Worm (Caenorhabditis elegans) whole organism, L3 larva: ENCODE measurements around the gene csn-5.

ENCODE experiments used
- R02D3.7 ChIP-seq: fragments of 150-350 bp; optimal IDR thresholded peaks from 2 replicates; lab custom pipeline; 2014; ENCODE audit warnings: missing biosample characterization, missing genetic modification characterization
- ama-1 ChIP-seq: fragments of 150-350 bp; optimal IDR thresholded peaks from 2 replicates; lab custom pipeline; 2018
- ceh-28 ChIP-seq: fragments of 150-350 bp; optimal IDR thresholded peaks from 2 replicates; lab custom pipeline; 2014; ENCODE audit warnings: missing biosample characterization, missing genetic modification reagents, missing genetic modification characterization
- ceh-82 ChIP-seq: fragments of 150-350 bp; optimal IDR thresholded peaks from 2 replicates; lab custom pipeline; 2014; ENCODE audit warnings: missing biosample characterization, missing genetic modification characterization
- ceh-9 ChIP-seq: sonication (generic microtip); optimal IDR thresholded peaks from 2 replicates; lab custom pipeline; 2018; ENCODE audit warnings: missing biosample characterization, missing genetic modification characterization
- egl-27 ChIP-seq: sonication (generic microtip); optimal IDR thresholded peaks from 4 replicates; lab custom pipeline; 2017; ENCODE audit warnings: missing biosample characterization, missing genetic modification reagents, missing genetic modification characterization
- egl-5 ChIP-seq: fragments of 150-350 bp; optimal IDR thresholded peaks from 2 replicates; lab custom pipeline; 2017; ENCODE audit warnings: missing biosample characterization, missing genetic modification reagents, missing genetic modification characterization, inconsistent platforms
- elt-1 ChIP-seq: fragments of 150-350 bp; optimal IDR thresholded peaks from 2 replicates; lab custom pipeline; 2014; ENCODE audit warnings: missing biosample characterization, missing genetic modification characterization
- elt-2 ChIP-seq: sonication (generic microtip); optimal IDR thresholded peaks from 2 replicates; lab custom pipeline; 2016; ENCODE audit warnings: missing genetic modification reagents, mild to moderate bottlenecking, missing genetic modification characterization, missing compliant biosample characterization
- elt-3 ChIP-seq, 3 experiments: fragments of 150-350 bp in 1 of 3; sonication (generic microtip) in 2 of 3; optimal IDR thresholded peaks; 2 replicates in 2 of 3; 4 replicates in 1 of 3; lab custom pipeline; 2014 to 2017; ENCODE audit warnings: missing biosample characterization in 3 of 3, missing genetic modification characterization in 3 of 3
- fkh-2 ChIP-seq: fragments of 150-350 bp; optimal IDR thresholded peaks from 2 replicates; lab custom pipeline; 2014; ENCODE audit warnings: missing biosample characterization, missing genetic modification reagents, missing genetic modification characterization
- fos-1 ChIP-seq: fragments of 150-350 bp; optimal IDR thresholded peaks from 2 replicates; lab custom pipeline; 2014; ENCODE audit warnings: missing biosample characterization, missing genetic modification characterization
- hmg-11 ChIP-seq: sonication (generic microtip); optimal IDR thresholded peaks from 2 replicates; lab custom pipeline; 2016; ENCODE audit warnings: missing genetic modification characterization, missing compliant biosample characterization
- jun-1 ChIP-seq: fragments of 150-350 bp; optimal IDR thresholded peaks from 2 replicates; lab custom pipeline; 2014; ENCODE audit warnings: missing biosample characterization, missing genetic modification reagents, missing genetic modification characterization
- lin-15B ChIP-seq: fragments of 150-350 bp; optimal IDR thresholded peaks from 2 replicates; lab custom pipeline; 2014; ENCODE audit warnings: missing biosample characterization, missing genetic modification characterization
- lin-39 ChIP-seq: fragments of 150-350 bp; optimal IDR thresholded peaks from 2 replicates; lab custom pipeline; 2018; ENCODE audit warnings: missing biosample characterization, missing genetic modification reagents, missing genetic modification characterization
- mml-1 ChIP-seq: fragments of 150-350 bp; sonication (generic microtip); optimal IDR thresholded peaks from 3 replicates; lab custom pipeline; 2014; ENCODE audit warnings: missing biosample characterization, missing genetic modification characterization
- nfya-1 ChIP-seq: sonication (generic microtip); optimal IDR thresholded peaks from 2 replicates; lab custom pipeline; 2017; ENCODE audit warnings: missing genetic modification characterization, mild to moderate bottlenecking, missing compliant biosample characterization, antibody characterized with exemption, moderate library complexity; ENCODE audit not compliant: insufficient read depth
- nhr-11 ChIP-seq: fragments of 150-350 bp; optimal IDR thresholded peaks from 2 replicates; lab custom pipeline; 2014; ENCODE audit warnings: missing biosample characterization, missing genetic modification characterization
- nhr-12 ChIP-seq: fragments of 150-350 bp; optimal IDR thresholded peaks from 2 replicates; lab custom pipeline; 2014; ENCODE audit warnings: missing biosample characterization, missing genetic modification characterization
- nhr-23 ChIP-seq: fragments of 150-350 bp; optimal IDR thresholded peaks from 2 replicates; lab custom pipeline; 2014; ENCODE audit warnings: missing biosample characterization, missing genetic modification reagents, missing genetic modification characterization
- nhr-25 ChIP-seq: sonication (generic microtip); optimal IDR thresholded peaks from 2 replicates; lab custom pipeline; 2017; ENCODE audit warnings: missing biosample characterization, missing genetic modification characterization
- nhr-43 ChIP-seq: sonication (generic microtip); optimal IDR thresholded peaks from 2 replicates; lab custom pipeline; 2016; ENCODE audit warnings: mild to moderate bottlenecking, missing genetic modification characterization, missing compliant biosample characterization; ENCODE audit not compliant: poor library complexity, severe bottlenecking
- nhr-67 ChIP-seq: fragments of 150-350 bp; optimal IDR thresholded peaks from 2 replicates; lab custom pipeline; 2014; ENCODE audit warnings: missing biosample characterization, missing genetic modification characterization
- nhr-77 ChIP-seq: fragments of 150-350 bp; optimal IDR thresholded peaks from 2 replicates; lab custom pipeline; 2014; ENCODE audit warnings: missing biosample characterization, missing genetic modification characterization
- pha-4 ChIP-seq: fragments of 150-350 bp; optimal IDR thresholded peaks from 2 replicates; lab custom pipeline; 2014; ENCODE audit warnings: missing biosample characterization, missing genetic modification reagents, missing genetic modification characterization
- pqm-1 ChIP-seq: fragments of 150-350 bp; optimal IDR thresholded peaks from 2 replicates; lab custom pipeline; 2017; ENCODE audit warnings: missing biosample characterization, missing genetic modification characterization, inconsistent platforms
- sea-2 ChIP-seq: fragments of 150-350 bp; sonication (generic microtip); optimal IDR thresholded peaks from 4 replicates; lab custom pipeline; 2014; ENCODE audit warnings: missing biosample characterization, missing genetic modification reagents, missing genetic modification characterization
- snpc-4 ChIP-seq: fragments of 150-350 bp; optimal IDR thresholded peaks from 2 replicates; lab custom pipeline; 2014; ENCODE audit warnings: missing biosample characterization, missing genetic modification characterization
- ztf-4 ChIP-seq: fragments of 150-350 bp; optimal IDR thresholded peaks from 2 replicates; lab custom pipeline; 2014; ENCODE audit warnings: missing biosample characterization, missing genetic modification characterization

csn-5 gene

ce11 chrIV:5665353-5665918 lies 16.1 kb downstream of the csn-5 start:
- TF ChIP-seq ceh-82 (tag; lab: Kevin White, UChicago) (no peak), lin-39 (tag; lab: Kevin White, UChicago) (peak; percentile 70), ama-1 (lab: Kevin White, UChicago) (peak; percentile 83), elt-1 (no peak), mml-1 (no peak), nhr-77 (tag; lab: Kevin White, UChicago) (no peak), nhr-67 (no peak), fkh-2 (no peak), pqm-1 (no peak), sea-2 (GFP tag; lab: Kevin White, UChicago) (no peak), nhr-43 (tag; lab: Kevin White, UChicago) (peak; percentile 45), nhr-12 (tag; lab: Kevin White, UChicago) (no peak), elt-2 (tag; lab: Kevin White, UChicago) (peak; percentile 35), snpc-4 (tag; lab: Kevin White, UChicago) (peak; percentile 7), hmg-11 (peak; percentile 34), ceh-28 (tag; lab: Kevin White, UChicago) (no peak), lin-15B (tag; lab: Kevin White, UChicago) (peak; percentile 42), nhr-23 (tag; lab: Kevin White, UChicago) (peak; percentile 24), ztf-4 (tag; lab: Kevin White, UChicago) (peak; percentile 27), nfya-1 (peak; percentile 69), nhr-25 (tag; lab: Kevin White, UChicago) (peak; percentile 92), pha-4 (tag; lab: Kevin White, UChicago) (peak; percentile 11), nhr-11 (tag; lab: Kevin White, UChicago) (no peak), egl-27 (tag; lab: Kevin White, UChicago) (no peak), egl-5 (peak; percentile 54), jun-1 (peak; percentile 31)

DNA sequence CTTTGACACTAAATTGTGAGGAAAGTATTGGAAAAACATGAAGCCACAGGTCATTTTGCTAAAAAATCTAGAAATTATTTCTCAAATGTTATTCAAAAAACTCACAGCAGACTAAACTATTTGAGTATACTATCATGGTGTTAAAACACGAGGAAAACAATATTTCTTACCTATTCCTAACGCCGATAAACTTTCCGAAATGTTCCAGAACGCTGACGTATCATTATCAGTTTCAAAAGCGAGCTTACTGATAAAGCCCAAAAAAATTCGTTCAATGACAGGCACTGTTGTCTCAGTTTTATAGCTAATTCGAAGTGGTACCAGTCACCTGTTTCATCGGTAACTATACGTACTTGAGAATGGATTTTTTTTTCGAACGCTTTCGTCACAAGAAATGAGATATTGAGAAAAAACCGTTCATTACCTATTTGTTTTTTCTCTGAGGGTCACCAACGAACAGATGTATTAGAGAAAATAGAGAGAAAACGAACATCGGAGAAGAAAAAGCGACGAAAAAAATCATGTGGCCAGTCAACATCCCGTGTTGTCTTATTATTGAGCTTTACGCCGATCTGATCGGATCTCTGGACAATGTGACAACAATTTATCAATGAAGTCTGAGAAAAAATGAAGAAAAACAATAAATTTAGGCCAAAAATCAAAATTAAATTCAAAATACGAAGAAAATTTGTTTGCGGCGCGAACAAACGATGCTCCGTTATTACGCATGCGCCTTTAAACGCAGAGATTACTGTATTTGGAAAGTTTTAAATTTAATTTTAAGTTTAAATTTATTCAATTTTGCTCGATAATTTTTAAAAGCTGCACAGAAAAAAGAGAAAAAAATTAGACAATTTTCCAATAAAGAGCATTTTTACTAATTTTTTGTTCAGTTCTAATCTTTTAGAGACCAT lies 17.0 kb downstream of the csn-5 start:
- peak; percentile 8 for TF ChIP-seq jun-1
- peak; percentile 42 for TF ChIP-seq pqm-1
- no peak for TF ChIP-seq nfya-1
- peak; percentile 61 for TF ChIP-seq snpc-4 (tag; lab: Kevin White, UChicago)
- peak; percentile 51 for TF ChIP-seq pha-4 (tag; lab: Kevin White, UChicago)
- TF ChIP-seq elt-2 (tag; lab: Kevin White, UChicago) = peak; percentile 71
- no peak for TF ChIP-seq fos-1 (tag; lab: Kevin White, UChicago)
- TF ChIP-seq ama-1 (lab: Kevin White, UChicago) = peak; percentile 25

DNA sequence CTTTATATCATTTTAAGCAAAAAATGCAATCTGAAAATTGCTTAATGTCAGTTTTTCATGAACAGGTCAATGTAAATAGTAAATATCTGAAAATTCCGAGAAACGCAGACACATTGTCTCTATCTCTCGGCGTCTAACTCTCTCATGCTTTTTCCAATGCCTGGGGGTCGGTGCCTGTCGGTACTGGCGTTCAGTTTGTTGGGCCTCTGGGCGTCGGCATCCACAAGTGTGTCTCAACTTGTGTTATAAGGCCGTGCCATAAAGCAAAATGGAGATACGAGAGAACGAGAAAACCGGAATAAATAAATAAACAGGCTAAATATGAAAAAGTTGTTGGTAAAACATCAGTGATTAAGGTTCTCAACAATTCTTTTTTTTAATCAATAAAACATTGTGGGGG lies 17.9 kb downstream of the csn-5 start:
- TF ChIP-seq snpc-4 (tag; lab: Kevin White, UChicago) (peak; percentile 46), nhr-77 (tag; lab: Kevin White, UChicago) (no peak), mml-1 (no peak), hmg-11 (peak; percentile 78), egl-5 (peak; percentile 5), ceh-28 (tag; lab: Kevin White, UChicago) (peak; percentile 62), lin-39 (tag; lab: Kevin White, UChicago) (peak; percentile 21), elt-3 (tag; optimal IDR thresholded peaks at IDR 0.05; lab: Kevin White, UChicago) (no peak), nhr-23 (tag; lab: Kevin White, UChicago) (peak; percentile 29), nfya-1 (peak; percentile 57), pha-4 (tag; lab: Kevin White, UChicago) (peak; percentile 94), nhr-43 (tag; lab: Kevin White, UChicago) (peak; percentile 30), ama-1 (lab: Kevin White, UChicago) (peak; percentile 81), elt-2 (tag; lab: Kevin White, UChicago) (peak; percentile 26)

ce11 chrIV:5669459-5669858 lies 20.1 kb downstream of the csn-5 start, which contains the start of gene T19E7.6:
TSS of gene T19E7.6 (minus strand) at chrIV:5669503.
- TF ChIP-seq pha-4 (tag; lab: Kevin White, UChicago) (peak; percentile 64), ceh-28 (tag; lab: Kevin White, UChicago) (no peak), ceh-9 (tag; lab: Kevin White, UChicago) (no peak)

DNA sequence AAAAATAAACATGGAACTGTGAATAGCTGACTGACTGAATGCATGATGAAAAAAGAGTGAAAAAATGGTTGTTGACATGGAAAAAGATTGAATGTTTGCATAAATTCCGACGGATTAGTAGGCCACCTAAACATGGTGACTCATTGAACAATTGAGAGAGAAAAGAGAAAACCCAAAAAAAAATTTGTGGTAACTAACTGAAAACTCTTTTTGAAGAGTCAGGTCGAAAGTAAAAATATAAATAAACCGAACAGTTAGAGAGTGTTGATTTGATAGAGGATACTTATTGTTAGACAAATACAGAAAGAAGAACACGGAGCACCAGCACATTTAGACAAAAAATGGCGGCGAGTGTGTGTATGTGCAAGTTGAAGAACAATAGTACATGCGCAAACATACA lies 22.0 kb downstream of the csn-5 start:
- TF ChIP-seq pha-4 (tag; lab: Kevin White, UChicago) (peak; percentile 86), R02D3.7 (tag; lab: Kevin White, UChicago) (no peak), nhr-77 (tag; lab: Kevin White, UChicago) (no peak)
